Worm (Caenorhabditis elegans) whole organism, young adult: ENCODE measurements around the gene vps-53.

Source experiments
- B0019.2 ChIP-seq: fragments of 200-800 bp; sonication (Bioruptor generic); conservative IDR thresholded peaks from 2 replicates; pipeline ENCODE4 v1.3.6; 2022; ENCODE audit warnings: missing genetic modification reagents, missing genetic modification characterization, missing compliant biosample characterization
- F23B12.7 ChIP-seq: sonication (generic microtip); optimal IDR thresholded peaks from 2 replicates; lab custom pipeline; 2017; ENCODE audit warnings: missing genetic modification characterization, mild to moderate bottlenecking, missing compliant biosample characterization, antibody characterized with exemption, moderate library complexity; ENCODE audit not compliant: insufficient read depth
- F37B4.10 ChIP-seq: fragments of 200-800 bp; sonication (Bioruptor generic); IDR thresholded peaks from 2 replicates; pipeline ENCODE4 v1.3.6; 2022; ENCODE audit warnings: missing genetic modification characterization, missing compliant biosample characterization
- F39B2.1 ChIP-seq: fragments of 200-800 bp; sonication (Bioruptor generic); IDR thresholded peaks from 2 replicates; pipeline ENCODE4 v1.3.6; 2022; ENCODE audit warnings: missing genetic modification reagents, missing genetic modification characterization, missing compliant biosample characterization
- F49E8.2 ChIP-seq: sonication (generic microtip); optimal IDR thresholded peaks from 3 replicates; lab custom pipeline; 2017; ENCODE audit warnings: missing genetic modification characterization, mild to moderate bottlenecking, missing compliant biosample characterization, antibody characterized with exemption, moderate library complexity; ENCODE audit not compliant: insufficient read depth
- K12H6.12 ChIP-seq: fragments of 200-800 bp; sonication (Bioruptor generic); optimal IDR thresholded peaks from 2 replicates; lab custom pipeline; 2018; ENCODE audit warnings: mild to moderate bottlenecking, missing genetic modification characterization, missing compliant biosample characterization
- Y67H2A.10 ChIP-seq: fragments of 200-800 bp; sonication (Bioruptor generic); conservative IDR thresholded peaks from 2 replicates; pipeline ENCODE4 v1.3.6; 2022; ENCODE audit warnings: missing genetic modification reagents, missing genetic modification characterization, missing compliant biosample characterization
- Y79H2A.3 ChIP-seq: fragments of 200-800 bp; sonication (Bioruptor generic); conservative IDR thresholded peaks from 2 replicates; pipeline ENCODE4 v1.3.6; 2022; ENCODE audit warnings: missing genetic modification reagents, missing genetic modification characterization, missing compliant biosample characterization
- akir-1 ChIP-seq: fragments of 200-800 bp; sonication (Bioruptor generic); optimal IDR thresholded peaks from 2 replicates; lab custom pipeline; 2018; ENCODE audit warnings: mild to moderate bottlenecking, missing genetic modification characterization, moderate library complexity, missing compliant biosample characterization
- aptf-2 ChIP-seq: fragments of 200-800 bp; sonication (Bioruptor generic); conservative IDR thresholded peaks from 2 replicates; pipeline ENCODE4 v1.3.6; 2022; ENCODE audit warnings: missing genetic modification reagents, missing genetic modification characterization, missing compliant biosample characterization
- athp-1 ChIP-seq: sonication (generic microtip); optimal IDR thresholded peaks from 2 replicates; lab custom pipeline; 2017; ENCODE audit warnings: mild to moderate bottlenecking, missing genetic modification characterization, missing compliant biosample characterization
- attf-6 ChIP-seq: fragments of 200-800 bp; sonication (Bioruptor generic); IDR thresholded peaks from 2 replicates; pipeline ENCODE4 v1.3.6; 2022; ENCODE audit warnings: missing genetic modification reagents, missing genetic modification characterization, missing compliant biosample characterization
- bed-1 ChIP-seq: fragments of 200-800 bp; sonication (Bioruptor generic); IDR thresholded peaks from 2 replicates; pipeline ENCODE4 v1.3.6; 2022; ENCODE audit warnings: missing genetic modification reagents, missing genetic modification characterization, missing compliant biosample characterization
- bed-2 ChIP-seq: fragments of 200-800 bp; sonication (Bioruptor generic); IDR thresholded peaks from 2 replicates; pipeline ENCODE4 v1.3.6; 2022; ENCODE audit warnings: missing genetic modification reagents, missing genetic modification characterization, missing compliant biosample characterization
- cebp-2 ChIP-seq: fragments of 200-800 bp; sonication (Bioruptor generic); IDR thresholded peaks from 2 replicates; pipeline ENCODE4 v1.3.6; 2022; ENCODE audit warnings: missing genetic modification characterization, missing compliant biosample characterization
- ceh-100 ChIP-seq: fragments of 200-800 bp; sonication (Bioruptor generic); IDR thresholded peaks from 2 replicates; pipeline ENCODE4 v1.3.6; 2022; ENCODE audit warnings: missing genetic modification reagents, missing genetic modification characterization, missing compliant biosample characterization
- ceh-40 ChIP-seq: fragments of 200-800 bp; sonication (Bioruptor generic); IDR thresholded peaks from 2 replicates; pipeline ENCODE4 v1.3.6; 2022; ENCODE audit warnings: missing genetic modification characterization, missing compliant biosample characterization
- ceh-58 ChIP-seq: fragments of 200-800 bp; sonication (Bioruptor generic); IDR thresholded peaks from 2 replicates; pipeline ENCODE4 v1.3.6; 2022; ENCODE audit warnings: missing genetic modification characterization, missing compliant biosample characterization
- chd-7 ChIP-seq: sonication (generic microtip); optimal IDR thresholded peaks from 2 replicates; lab custom pipeline; 2016; ENCODE audit warnings: mild to moderate bottlenecking, missing genetic modification characterization, moderate library complexity, missing compliant biosample characterization
- die-1 ChIP-seq: sonication (generic microtip); optimal IDR thresholded peaks from 2 replicates; lab custom pipeline; 2016; ENCODE audit warnings: missing genotype, mild to moderate bottlenecking, missing genetic modification characterization, missing compliant biosample characterization
- dox-1 ChIP-seq: fragments of 200-800 bp; sonication (Bioruptor generic); IDR thresholded peaks from 2 replicates; pipeline ENCODE4 v1.3.6; 2022; ENCODE audit warnings: missing genetic modification reagents, missing genetic modification characterization, missing compliant biosample characterization
- dpff-1 ChIP-seq: sonication (generic microtip); optimal IDR thresholded peaks from 2 replicates; lab custom pipeline; 2017; ENCODE audit warnings: mild to moderate bottlenecking, missing genetic modification characterization, missing compliant biosample characterization
- efl-1 ChIP-seq: fragments of 150-350 bp; optimal IDR thresholded peaks from 2 replicates; lab custom pipeline; 2014; ENCODE audit warnings: missing biosample characterization, missing genetic modification reagents, missing genetic modification characterization
- fkh-3 ChIP-seq: sonication (generic microtip); optimal IDR thresholded peaks from 2 replicates; lab custom pipeline; 2016; ENCODE audit warnings: mild to moderate bottlenecking, missing genetic modification characterization, missing compliant biosample characterization
- gei-17 ChIP-seq: fragments of 200-800 bp; sonication (Bioruptor generic); optimal IDR thresholded peaks from 2 replicates; lab custom pipeline; 2018; ENCODE audit warnings: mild to moderate bottlenecking, missing genetic modification characterization, missing compliant biosample characterization
- hmg-20 ChIP-seq: fragments of 200-800 bp; sonication (Bioruptor generic); IDR thresholded peaks from 2 replicates; pipeline ENCODE4 v1.3.6; 2022; ENCODE audit warnings: missing genetic modification reagents, missing genetic modification characterization, missing compliant biosample characterization
- hrde-1 ChIP-seq: sonication (generic microtip); optimal IDR thresholded peaks from 2 replicates; lab custom pipeline; 2016; ENCODE audit warnings: missing genetic modification characterization, mild to moderate bottlenecking, missing compliant biosample characterization, moderate library complexity, missing genotype, missing genetic modification reagents, borderline replicate concordance
- lin-40 ChIP-seq: sonication (generic microtip); optimal IDR thresholded peaks from 2 replicates; lab custom pipeline; 2016; ENCODE audit warnings: missing genetic modification characterization, mild to moderate bottlenecking, missing compliant biosample characterization, missing genotype, missing genetic modification reagents
- madf-10 ChIP-seq: sonication (generic microtip); optimal IDR thresholded peaks from 2 replicates; lab custom pipeline; 2016; ENCODE audit warnings: mild to moderate bottlenecking, missing genetic modification characterization, missing compliant biosample characterization
- mcd-1 ChIP-seq: fragments of 200-800 bp; sonication (Bioruptor generic); IDR thresholded peaks from 2 replicates; pipeline ENCODE4 v1.3.6; 2022; ENCODE audit warnings: missing genetic modification reagents, missing genetic modification characterization, missing compliant biosample characterization
- mel-28 ChIP-seq: sonication (generic microtip); optimal IDR thresholded peaks from 2 replicates; lab custom pipeline; 2016; ENCODE audit warnings: borderline replicate concordance, mild to moderate bottlenecking, missing genetic modification characterization, missing compliant biosample characterization
- nfya-2 ChIP-seq: fragments of 200-800 bp; sonication (Bioruptor generic); IDR thresholded peaks from 2 replicates; pipeline ENCODE4 v1.3.6; 2022; ENCODE audit warnings: missing genetic modification reagents, missing genetic modification characterization, missing compliant biosample characterization
- nhr-27 ChIP-seq: fragments of 200-800 bp; sonication (Bioruptor generic); optimal IDR thresholded peaks from 2 replicates; lab custom pipeline; 2018; ENCODE audit warnings: mild to moderate bottlenecking, missing genetic modification characterization, moderate library complexity, missing compliant biosample characterization
- rcor-1 ChIP-seq: fragments of 200-800 bp; sonication (Bioruptor generic); IDR thresholded peaks from 2 replicates; pipeline ENCODE4 v1.3.6; 2022; ENCODE audit warnings: missing genetic modification reagents, missing genetic modification characterization, missing compliant biosample characterization
- rec-8 ChIP-seq, 2 experiments: sonication (generic microtip); optimal IDR thresholded peaks; 2 replicates each; lab custom pipeline; 2016; ENCODE audit warnings: mild to moderate bottlenecking in 2 of 2, missing genetic modification characterization in 2 of 2, missing genetic modification reagents in 2 of 2, missing genotype in 2 of 2, missing biosample characterization in 1 of 2, missing compliant biosample characterization in 1 of 2, moderate library complexity in 1 of 2
- rpc-1 ChIP-seq, 2 experiments: fragments of 150-350 bp in 1 of 2; sonication (generic microtip) in 1 of 2; optimal IDR thresholded peaks; 2 replicates each; lab custom pipeline; 2014 to 2018; ENCODE audit warnings: missing biosample characterization in 1 of 2, missing genetic modification characterization in 1 of 2, missing genetic modification reagents in 1 of 2, missing genotype in 1 of 2
- snpc-1.1 ChIP-seq: sonication (generic microtip); optimal IDR thresholded peaks from 2 replicates; lab custom pipeline; 2017; ENCODE audit warnings: missing genetic modification characterization, mild to moderate bottlenecking, missing compliant biosample characterization, antibody characterized with exemption, moderate library complexity, missing genotype, missing genetic modification reagents; ENCODE audit not compliant: insufficient read depth
- snpc-1.3 ChIP-seq: sonication (generic microtip); optimal IDR thresholded peaks from 2 replicates; lab custom pipeline; 2017; ENCODE audit warnings: missing genetic modification characterization, mild to moderate bottlenecking, missing compliant biosample characterization, antibody characterized with exemption, moderate library complexity, missing genotype, missing genetic modification reagents; ENCODE audit not compliant: insufficient read depth
- snpc-3.4 ChIP-seq: sonication (generic microtip); optimal IDR thresholded peaks from 2 replicates; lab custom pipeline; 2017; ENCODE audit warnings: missing genetic modification characterization, mild to moderate bottlenecking, missing compliant biosample characterization, antibody characterized with exemption, moderate library complexity, missing genotype, missing genetic modification reagents
- snpc-4 ChIP-seq, 5 experiments: fragments of 150-350 bp in 1 of 5; sonication (generic microtip) in 4 of 5; optimal IDR thresholded peaks; 2 replicates each; lab custom pipeline; 2014 to 2018; ENCODE audit warnings: missing genetic modification characterization in 5 of 5, missing biosample characterization in 3 of 5, antibody characterized with exemption in 2 of 5, mild to moderate bottlenecking in 2 of 5, missing compliant biosample characterization in 2 of 5, missing genotype in 2 of 5, moderate library complexity in 2 of 5, missing genetic modification reagents in 1 of 5
- tbp1 ChIP-seq: fragments of 200-800 bp; sonication (Bioruptor generic); optimal IDR thresholded peaks from 2 replicates; lab custom pipeline; 2018; ENCODE audit warnings: mild to moderate bottlenecking, missing genetic modification characterization, missing compliant biosample characterization
- tlf-1 ChIP-seq: fragments of 200-800 bp; sonication (Bioruptor generic); optimal IDR thresholded peaks from 2 replicates; lab custom pipeline; 2018; ENCODE audit warnings: mild to moderate bottlenecking, missing genetic modification characterization, missing compliant biosample characterization
- unc-130 ChIP-seq: sonication (generic microtip); optimal IDR thresholded peaks from 2 replicates; lab custom pipeline; 2016; ENCODE audit warnings: missing genetic modification reagents, missing genetic modification characterization, missing compliant biosample characterization
- ztf-25 ChIP-seq: fragments of 200-800 bp; sonication (Bioruptor generic); IDR thresholded peaks from 2 replicates; pipeline ENCODE4 v1.3.6; 2022; ENCODE audit warnings: missing genetic modification reagents, missing genetic modification characterization, missing compliant biosample characterization
- ztf-26 ChIP-seq: sonication (generic microtip); optimal IDR thresholded peaks from 2 replicates; lab custom pipeline; 2017; ENCODE audit warnings: missing genetic modification characterization, missing compliant biosample characterization
- ztf-28 ChIP-seq: fragments of 200-800 bp; sonication (Bioruptor generic); IDR thresholded peaks from 2 replicates; pipeline ENCODE4 v1.3.6; 2022; ENCODE audit warnings: missing genetic modification reagents, missing genetic modification characterization, missing compliant biosample characterization
- ztf-6 ChIP-seq: fragments of 200-800 bp; sonication (Bioruptor generic); IDR thresholded peaks from 2 replicates; pipeline ENCODE4 v1.3.6; 2022; ENCODE audit warnings: missing genetic modification reagents, missing genetic modification characterization, missing compliant biosample characterization

Gene vps-53

ce11 chrIII:9746665-9747064, 10.6 kb downstream of the vps-53 start (continued):
- no peak for TF ChIP-seq Y67H2A.10 (GFP tag; lab: Robert Waterston, UW)
- no peak for TF ChIP-seq chd-7 (tag; lab: Kevin White, UChicago)
- peak; percentile 78 for TF ChIP-seq F49E8.2 (tag; lab: Kevin White, UChicago)
- TF ChIP-seq B0019.2 (GFP tag; lab: Robert Waterston, UW): no peak
- TF ChIP-seq efl-1 (GFP tag; lab: Kevin White, UChicago): peak; percentile 85
- TF ChIP-seq nfya-2 (GFP tag; lab: Robert Waterston, UW): no peak
- no peak for TF ChIP-seq rec-8 (tag; optimal IDR thresholded peaks at IDR 0.05; lab: Kevin White, UChicago)
- no peak for TF ChIP-seq lin-40
- no peak for TF ChIP-seq ceh-40 (GFP tag; lab: Robert Waterston, UW)
- no peak for TF ChIP-seq bed-2 (GFP tag; lab: Robert Waterston, UW)
- TF ChIP-seq dpff-1: no peak
- peak; percentile 46 for TF ChIP-seq unc-130 (GFP tag; lab: Kevin White, UChicago)
- TF ChIP-seq ceh-58 (GFP tag; lab: Robert Waterston, UW): no peak
- no peak for TF ChIP-seq rcor-1 (GFP tag; lab: Robert Waterston, UW)
- TF ChIP-seq nhr-27 (tag; lab: Kevin White, UChicago): no peak
- TF ChIP-seq ztf-26: no peak
- peak; percentile 22 for TF ChIP-seq snpc-3.4 (tag; lab: Kevin White, UChicago)
- no peak for TF ChIP-seq snpc-1.1 (tag; lab: Kevin White, UChicago)
- no peak for TF ChIP-seq F39B2.1
- TF ChIP-seq F37B4.10: no peak
- TF ChIP-seq ztf-25: no peak
- no peak for TF ChIP-seq Y79H2A.3 (GFP tag; lab: Robert Waterston, UW)
- no peak for TF ChIP-seq die-1
- TF ChIP-seq dox-1 (GFP tag; lab: Robert Waterston, UW): no peak
- no peak for TF ChIP-seq snpc-4 (GFP tag; optimal IDR thresholded peaks at IDR 0.05; lab: Kevin White, UChicago)
- peak in 2 of 4 experiments; percentile 7 to 10 for TF ChIP-seq snpc-4 (tag; optimal IDR thresholded peaks at IDR 0.05; lab: Kevin White, UChicago)
- TF ChIP-seq mcd-1 (GFP tag; lab: Robert Waterston, UW): no peak
- TF ChIP-seq tlf-1: no peak
- TF ChIP-seq athp-1 (tag; lab: Kevin White, UChicago): no peak
- TF ChIP-seq rpc-1 (optimal IDR thresholded peaks at IDR 0.05; lab: Kevin White, UChicago): no peak
- TF ChIP-seq rpc-1 (tag; optimal IDR thresholded peaks at IDR 0.05; lab: Kevin White, UChicago): no peak
- TF ChIP-seq hmg-20: no peak
- no peak for TF ChIP-seq K12H6.12 (tag; lab: Kevin White, UChicago)
- TF ChIP-seq akir-1 (GFP tag; lab: Kevin White, UChicago): no peak
- TF ChIP-seq tbp1 (GFP tag; lab: Kevin White, UChicago): peak; percentile 17
- no peak for TF ChIP-seq gei-17 (GFP tag; lab: Kevin White, UChicago)
- TF ChIP-seq F23B12.7: peak; percentile 58
- no peak for TF ChIP-seq fkh-3
- no peak for TF ChIP-seq ztf-28
- TF ChIP-seq snpc-1.3 (tag; lab: Kevin White, UChicago): peak; percentile 56
- TF ChIP-seq hrde-1 (tag; lab: Kevin White, UChicago): no peak
- no peak for TF ChIP-seq madf-10 (tag; lab: Kevin White, UChicago)
- no peak for TF ChIP-seq cebp-2 (GFP tag; lab: Robert Waterston, UW)
- TF ChIP-seq ztf-6 (GFP tag; lab: Robert Waterston, UW): no peak
- no peak for TF ChIP-seq ceh-100
- no peak for TF ChIP-seq aptf-2 (GFP tag; lab: Robert Waterston, UW)
- TF ChIP-seq mel-28 (tag; lab: Kevin White, UChicago): no peak
- no peak for TF ChIP-seq attf-6 (GFP tag; lab: Robert Waterston, UW)
- TF ChIP-seq bed-1 (GFP tag; lab: Robert Waterston, UW): no peak
